Fruit fly (Drosophila melanogaster): ENCODE results near the gene Ugt36A1.
A peak's percentile ranks its signal among the peaks of the same experiment; 100 is the strongest.

Ugt36A1 gene

dm6 chr2L:3600847-3601246 is 18.1 kb upstream of the Ugt36A1 start (continued):
- TF ChIP-seq Xrp1 (GFP tag; IDR thresholded peaks at IDR 0.05) (peak; percentile 72), yki (optimal IDR thresholded peaks at IDR 0.05) (no peak), CG4328 (GFP tag; optimal IDR thresholded peaks at IDR 0.05) (no peak), bab2 (GFP tag; optimal IDR thresholded peaks at IDR 0.05) (peak; percentile 32), scrt (GFP tag; optimal IDR thresholded peaks at IDR 0.05) (no peak), ranshi (GFP tag; IDR thresholded peaks at IDR 0.05) (peak; percentile 27; the same call in 1 of the 2 replicates), kni (GFP tag; optimal IDR thresholded peaks at IDR 0.05) (peak; percentile 8), CG6175 (GFP tag; IDR thresholded peaks at IDR 0.05) (no peak), gce (GFP tag; IDR thresholded peaks at IDR 0.05) (no peak), ro (GFP tag; IDR thresholded peaks at IDR 0.05) (no peak), CG7357 (GFP tag; IDR thresholded peaks at IDR 0.05) (no peak), Dbx (GFP tag; IDR thresholded peaks at IDR 0.05) (no peak), sisA (GFP tag; IDR thresholded peaks at IDR 0.05) (peak; percentile 31; the same call in 1 of the 2 replicates), onecut (GFP tag; IDR thresholded peaks at IDR 0.05) (no peak), psq (GFP tag; optimal IDR thresholded peaks at IDR 0.05) (no peak), lola (GFP tag; optimal IDR thresholded peaks at IDR 0.05) (peak in 1 of 3 experiments; percentile 75), kah (GFP tag; optimal IDR thresholded peaks at IDR 0.05) (no peak), CG1603 (tag; optimal IDR thresholded peaks at IDR 0.05) (peak; percentile 56), Awh (GFP tag; IDR thresholded peaks at IDR 0.05) (no peak), CG8290 (GFP tag; optimal IDR thresholded peaks at IDR 0.05) (no peak), CG8290 (tag; optimal IDR thresholded peaks at IDR 0.05) (no peak), Oli (tag; optimal IDR thresholded peaks at IDR 0.05) (peak; percentile 32), Hr3 (GFP tag; optimal IDR thresholded peaks at IDR 0.05) (peak; percentile 5), CG4360 (GFP tag; IDR thresholded peaks at IDR 0.05) (no peak), Deaf1 (tag; optimal IDR thresholded peaks at IDR 0.05) (no peak), gt (GFP tag; IDR thresholded peaks at IDR 0.05) (no peak), gsb-n (tag; optimal IDR thresholded peaks at IDR 0.05) (peak; percentile 41), CG34422 (GFP tag; IDR thresholded peaks at IDR 0.05) (no peak), CG11085 (GFP tag; IDR thresholded peaks at IDR 0.05) (no peak), CG7786 (GFP tag; optimal IDR thresholded peaks at IDR 0.05) (peak; percentile 5), z (GFP tag; IDR thresholded peaks at IDR 0.05) (no peak), BtbVII (GFP tag; optimal IDR thresholded peaks at IDR 0.05) (no peak), CG2116 (GFP tag; optimal IDR thresholded peaks at IDR 0.05) (no peak), twi (tag; optimal IDR thresholded peaks at IDR 0.05) (peak; percentile 22), CG3847 (GFP tag; IDR thresholded peaks at IDR 0.05) (0 out of 2 replicates have a peak, but pooled peaks have one; percentile 16), Xbp1 (GFP tag; optimal IDR thresholded peaks at IDR 0.05) (peak; percentile 30), C15 (GFP tag; IDR thresholded peaks at IDR 0.05) (no peak), CG4424 (GFP tag; optimal IDR thresholded peaks at IDR 0.05) (peak; percentile 31), sr (GFP tag; IDR thresholded peaks at IDR 0.05) (no peak), CG43689 (GFP tag; IDR thresholded peaks at IDR 0.05) (no peak), Ets65A (GFP tag) (peak; percentile 91), exex (tag; optimal IDR thresholded peaks at IDR 0.05) (no peak), CG3995 (GFP tag; optimal IDR thresholded peaks at IDR 0.05) (no peak), klu (GFP tag; IDR thresholded peaks at IDR 0.05) (no peak), CG13775 (GFP tag; optimal IDR thresholded peaks at IDR 0.05) (peak; percentile 31), Ravus (GFP tag; IDR thresholded peaks at IDR 0.05) (no peak), fd102C (GFP tag; optimal IDR thresholded peaks at IDR 0.05) (peak; percentile 38), CG32772 (GFP tag; IDR thresholded peaks at IDR 0.05) (peak; percentile 43; the same call in 1 of the 2 replicates), Spps (tag; optimal IDR thresholded peaks at IDR 0.05) (peak; percentile 13), Max (GFP tag; optimal IDR thresholded peaks at IDR 0.05) (no peak), pfk (GFP tag; optimal IDR thresholded peaks at IDR 0.05) (no peak), dmrt11E (tag; optimal IDR thresholded peaks at IDR 0.05) (peak; percentile 87), CG10654 (GFP tag; optimal IDR thresholded peaks at IDR 0.05) (no peak), ham (GFP tag; IDR thresholded peaks at IDR 0.05) (no peak)
